Fruit fly (Drosophila melanogaster) whole organism, prepupa: ENCODE data around the gene Dus2.

Experiments used
- CG3032 ChIP-seq: fragments of 200-800 bp; optimal IDR thresholded peaks from 2 replicates; lab custom pipeline; 2019; ENCODE audit warnings: missing biosample characterization, mild to moderate bottlenecking, missing genetic modification characterization, moderate library complexity
- CG31627 ChIP-seq: fragments of 200-800 bp; sonication (Bioruptor generic); optimal IDR thresholded peaks from 3 replicates; lab custom pipeline; 2016; ENCODE audit warnings: missing biosample characterization, missing genetic modification characterization
- CG32006 ChIP-seq: fragments of 200-800 bp; sonication (Bioruptor generic); optimal IDR thresholded peaks from 3 replicates; lab custom pipeline; 2017; ENCODE audit warnings: missing biosample characterization, mild to moderate bottlenecking, missing genetic modification characterization
- Eip75B ChIP-seq: fragments of 200-800 bp; sonication (Bioruptor generic); optimal IDR thresholded peaks from 3 replicates; lab custom pipeline; 2016; ENCODE audit warnings: missing biosample characterization, missing genetic modification characterization
- Hr39 ChIP-seq: fragments of 200-800 bp; sonication (Bioruptor generic); optimal IDR thresholded peaks from 2 replicates; lab custom pipeline; 2016; ENCODE audit warnings: missing biosample characterization, missing genetic modification characterization
- dsx ChIP-seq: fragments of 200-800 bp; optimal IDR thresholded peaks from 3 replicates; lab custom pipeline; 2019; ENCODE audit warnings: missing biosample characterization, mild to moderate bottlenecking, missing genetic modification characterization, moderate library complexity; ENCODE audit not compliant: poor library complexity, severe bottlenecking
- net ChIP-seq: fragments of 200-800 bp; sonication (Bioruptor generic); optimal IDR thresholded peaks from 3 replicates; lab custom pipeline; 2016; ENCODE audit warnings: missing biosample characterization, missing genetic modification characterization

dm6 chrX:14201178-14201577, 36.6 kb upstream of the Dus2 start, which contains the start of gene Prp16:
- TF ChIP-seq Hr39 (GFP tag; lab: Kevin White, UChicago): no peak
- no peak for TF ChIP-seq Eip75B (GFP tag; lab: Kevin White, UChicago)
- TF ChIP-seq CG31627 (GFP tag; lab: Kevin White, UChicago): no peak
- no peak for TF ChIP-seq dsx (GFP tag; lab: Kevin White, UChicago)
- no peak for TF ChIP-seq CG32006
- TF ChIP-seq CG3032 (tag; lab: Kevin White, UChicago): no peak
- no peak for TF ChIP-seq net (GFP tag; lab: Kevin White, UChicago)
